Worm (Caenorhabditis elegans): Measurements from ENCODE around the gene F54D10.7.

DNA sequence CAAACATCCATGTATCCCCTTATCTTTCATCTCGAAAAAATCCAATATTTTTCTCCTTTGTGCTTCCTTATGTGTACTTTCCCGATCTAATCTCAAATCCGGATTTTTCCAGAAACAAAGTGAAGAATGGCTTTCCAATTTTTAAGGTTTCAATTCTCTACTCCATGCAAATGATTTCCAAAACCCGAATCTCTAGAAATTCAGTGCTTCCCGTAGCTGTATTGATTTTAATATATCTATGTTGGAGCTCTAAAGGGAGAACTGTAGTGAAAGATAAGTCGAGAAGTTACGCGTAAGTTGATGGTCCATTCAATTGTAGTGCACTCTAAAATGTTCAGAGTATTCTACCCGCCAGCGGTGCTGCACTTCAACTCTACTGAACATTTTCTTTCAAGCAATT lies 18.5 kb upstream of the F54D10.7 start, which contains the start of gene C17A2.4:
- TF ChIP-seq tbx-37 (GFP tag; conservative IDR thresholded peaks at IDR 0.05) (no peak), flt-1 (GFP tag; IDR thresholded peaks at IDR 0.05) (no peak), aly-1 (tag; optimal IDR thresholded peaks at IDR 0.05) (no peak), ceh-13 (GFP tag; optimal IDR thresholded peaks at IDR 0.05) (no peak), ama-1 (optimal IDR thresholded peaks at IDR 0.05) (no peak), ceh-36 (tag; optimal IDR thresholded peaks at IDR 0.05) (no peak), B0310.2 (tag; optimal IDR thresholded peaks at IDR 0.05) (no peak), pes-1 (GFP tag; IDR thresholded peaks at IDR 0.05) (no peak), F13C5.2 (tag; optimal IDR thresholded peaks at IDR 0.05) (no peak), sea-1 (GFP tag; conservative IDR thresholded peaks at IDR 0.05) (no peak), tra-4 (tag; optimal IDR thresholded peaks at IDR 0.05) (no peak), hmbx-1 (tag; optimal IDR thresholded peaks at IDR 0.05) (no peak), scrt-1 (GFP tag; IDR thresholded peaks at IDR 0.05) (no peak)
